Worm (Caenorhabditis elegans): ENCODE results near the gene srd-58.

The srd-58 gene

DNA sequence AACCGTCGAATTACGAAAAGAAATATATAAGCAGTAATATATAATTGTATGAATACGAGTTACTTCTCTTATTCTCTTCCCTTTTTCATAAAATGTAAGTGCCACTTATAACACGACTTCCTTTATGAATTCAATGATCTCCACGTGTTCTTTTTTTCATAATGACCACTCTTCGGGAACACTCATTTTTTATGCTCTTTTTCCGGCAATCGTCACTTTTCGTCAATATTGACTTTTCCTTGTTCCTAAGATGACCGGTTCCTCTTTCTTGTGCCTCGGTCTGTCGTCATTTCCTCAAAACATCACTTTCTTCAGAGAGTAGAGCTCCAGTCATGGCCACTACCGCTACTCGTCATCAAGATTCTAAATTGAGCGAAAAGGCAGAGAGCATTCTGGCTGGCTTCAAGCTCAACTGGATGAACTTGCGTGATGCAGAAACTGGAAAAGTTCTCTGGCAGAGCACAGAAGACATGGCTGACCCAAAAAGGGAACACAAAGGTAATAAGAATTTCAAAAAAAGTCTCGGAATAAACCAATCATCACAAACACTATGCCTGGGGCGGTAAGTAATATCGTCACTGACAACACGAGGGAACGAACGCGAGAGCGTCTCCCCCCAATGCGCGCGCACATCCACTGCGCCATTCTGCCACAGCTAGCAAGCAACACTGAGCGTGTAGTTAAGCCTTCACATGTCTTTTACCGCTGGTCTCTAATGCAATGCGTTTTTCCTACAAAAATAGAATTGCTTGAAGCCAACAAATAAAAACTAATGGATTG, 21.2 kb downstream of the srd-58 start, which contains the start of gene pdl-1 (continued):
- TF ChIP-seq lin-40 (tag; optimal IDR thresholded peaks at IDR 0.05) (peak; percentile 72), ztf-22 (GFP tag; optimal IDR thresholded peaks at IDR 0.05) (peak; percentile 44), nfya-2 (GFP tag; IDR thresholded peaks at IDR 0.05) (no peak), snpc-1.3 (tag; optimal IDR thresholded peaks at IDR 0.05; ENCODE audit: insufficient read depth) (peak; percentile 89), madf-8 (GFP tag; conservative IDR thresholded peaks at IDR 0.05) (peak; percentile 48), Y56A3A.18 (GFP tag; IDR thresholded peaks at IDR 0.05) (peak; percentile 91), snpc-4 (GFP tag; optimal IDR thresholded peaks at IDR 0.05) (peak; percentile 53), snpc-4 (tag; optimal IDR thresholded peaks at IDR 0.05) (peak; percentile 67 to 83 (median 80)), zim-3 (tag; optimal IDR thresholded peaks at IDR 0.05) (peak; percentile 86), unc-62 (GFP tag; optimal IDR thresholded peaks at IDR 0.05) (no peak), hmg-20 (GFP tag; IDR thresholded peaks at IDR 0.05) (peak; percentile 77), rpc-1 (optimal IDR thresholded peaks at IDR 0.05) (peak; percentile 99), rpc-1 (tag; optimal IDR thresholded peaks at IDR 0.05) (peak; percentile 98), ztf-28 (GFP tag; IDR thresholded peaks at IDR 0.05) (peak; percentile 64; the same call in 1 of the 2 replicates), ceh-91 (GFP tag; IDR thresholded peaks at IDR 0.05) (no peak), athp-1 (tag; optimal IDR thresholded peaks at IDR 0.05) (peak; percentile 84), xnd-1 (tag; optimal IDR thresholded peaks at IDR 0.05) (no peak), Y79H2A.3 (GFP tag; conservative IDR thresholded peaks at IDR 0.05) (peak; percentile 72; the same call in 1 of the 2 replicates), repo-1 (tag; optimal IDR thresholded peaks at IDR 0.05) (peak; percentile 72), ztf-18 (tag; optimal IDR thresholded peaks at IDR 0.05) (peak; percentile 80), Y95B8A.8 (GFP tag; IDR thresholded peaks at IDR 0.05) (peak; percentile 62; the same call in 1 of the 2 replicates), F23B12.7 (tag; optimal IDR thresholded peaks at IDR 0.05; ENCODE audit: insufficient read depth) (peak; percentile 54), attf-6 (GFP tag; IDR thresholded peaks at IDR 0.05) (no peak; the same call in none of the 2 replicates), hrde-1 (tag; optimal IDR thresholded peaks at IDR 0.05; ENCODE audit: borderline replicate concordance) (peak; percentile 83), him-1 (tag; optimal IDR thresholded peaks at IDR 0.05) (peak; percentile 97), C17E4.6 (GFP tag; IDR thresholded peaks at IDR 0.05) (peak; percentile 63; the same call in 1 of the 2 replicates), hsf-1 (GFP tag; IDR thresholded peaks at IDR 0.05) (peak; percentile 50; the same call in 1 of the 2 replicates), D2030.7 (GFP tag; IDR thresholded peaks at IDR 0.05) (peak; percentile 78), F49E8.2 (tag; optimal IDR thresholded peaks at IDR 0.05; ENCODE audit: insufficient read depth) (no peak), Y67H2A.10 (GFP tag; conservative IDR thresholded peaks at IDR 0.05) (no peak), sea-2 (GFP tag; IDR thresholded peaks at IDR 0.05) (0 out of 2 replicates have a peak, but pooled peaks have one; percentile 80), egl-18 (GFP tag; IDR thresholded peaks at IDR 0.05) (0 out of 2 replicates have a peak, but pooled peaks have one; percentile 46), akir-1 (GFP tag; optimal IDR thresholded peaks at IDR 0.05) (peak; percentile 73), dox-1 (GFP tag; IDR thresholded peaks at IDR 0.05) (peak; percentile 92), nfya-1 (tag; optimal IDR thresholded peaks at IDR 0.05; ENCODE audit: borderline replicate concordance, insufficient read depth) (no peak), ZK185.1 (tag; optimal IDR thresholded peaks at IDR 0.05; ENCODE audit: poor library complexity, severe bottlenecking) (peak; percentile 94), lin-26 (GFP tag; IDR thresholded peaks at IDR 0.05) (peak; percentile 96), tbp1 (GFP tag; optimal IDR thresholded peaks at IDR 0.05) (peak; percentile 96), B0261.1 (tag; optimal IDR thresholded peaks at IDR 0.05) (peak; percentile 86), zfh-2 (GFP tag; conservative IDR thresholded peaks at IDR 0.05) (no peak; the same call in 1 of the 2 replicates), lsy-27 (tag; optimal IDR thresholded peaks at IDR 0.05; ENCODE audit: borderline replicate concordance, insufficient read depth) (peak; percentile 52), nhr-90 (tag; optimal IDR thresholded peaks at IDR 0.05) (peak; percentile 91), ama-1 (optimal IDR thresholded peaks at IDR 0.05) (no peak), ama-1 (GFP tag; optimal IDR thresholded peaks at IDR 0.05) (peak; percentile 87 to 93), Y53G8AR.9 (GFP tag; conservative IDR thresholded peaks at IDR 0.05) (peak; percentile 58; the same call in 1 of the 2 replicates), bed-2 (GFP tag; IDR thresholded peaks at IDR 0.05) (no peak)
